Fruit fly (Drosophila melanogaster) whole organism, embryonic: Measurements from ENCODE around the gene CG12224.

ENCODE experiments used
- Abd-B ChIP-seq: fragments of 200-800 bp; sonication (Bioruptor generic); optimal IDR thresholded peaks from 2 replicates; lab custom pipeline; 2018; ENCODE audit warnings: missing biosample characterization, mild to moderate bottlenecking, missing genetic modification characterization, moderate library complexity
- Aef1 ChIP-seq: fragments of 200-800 bp; sonication (Bioruptor generic); IDR thresholded peaks from 3 replicates; pipeline ENCODE4 v1.3.6; 2022; ENCODE audit warnings: missing biosample characterization, missing genetic modification characterization
- BEAF-32 ChIP-seq: fragments of 200-800 bp; sonication (Bioruptor generic); optimal IDR thresholded peaks from 3 replicates; lab custom pipeline; 2017; ENCODE audit warnings: missing biosample characterization, missing genetic modification characterization, mild to moderate bottlenecking, moderate library complexity, missing genetic modification reagents
- CG10267 ChIP-seq: fragments of 200-800 bp; sonication (Bioruptor generic); optimal IDR thresholded peaks from 2 replicates; lab custom pipeline; 2018; ENCODE audit warnings: missing biosample characterization, mild to moderate bottlenecking, missing genetic modification characterization, moderate library complexity
- CG11456 ChIP-seq: fragments of 200-800 bp; sonication (Bioruptor generic); IDR thresholded peaks from 3 replicates; pipeline ENCODE4 v1.3.6; 2022; ENCODE audit warnings: missing biosample characterization, missing genetic modification characterization
- CG12219 ChIP-seq: fragments of 200-800 bp; sonication (Bioruptor generic); optimal IDR thresholded peaks from 3 replicates; lab custom pipeline; 2018; ENCODE audit warnings: missing biosample characterization, mild to moderate bottlenecking, missing genetic modification characterization
- CG12236 ChIP-seq: fragments of 200-800 bp; sonication (Bioruptor generic); optimal IDR thresholded peaks from 2 replicates; lab custom pipeline; 2016; ENCODE audit warnings: missing biosample characterization, missing genetic modification characterization
- CG13123 ChIP-seq: fragments of 200-800 bp; sonication (Bioruptor generic); optimal IDR thresholded peaks from 2 replicates; lab custom pipeline; 2016; ENCODE audit warnings: missing biosample characterization, missing genetic modification characterization
- CG13775 ChIP-seq: fragments of 200-800 bp; sonication (Bioruptor generic); optimal IDR thresholded peaks from 3 replicates; lab custom pipeline; 2017; ENCODE audit warnings: missing biosample characterization, mild to moderate bottlenecking, missing genetic modification characterization
- CG14860 ChIP-seq: fragments of 200-800 bp; sonication (Bioruptor generic); IDR thresholded peaks from 3 replicates; pipeline ENCODE4 v1.3.6; 2022; ENCODE audit warnings: missing biosample characterization, missing genetic modification characterization; ENCODE audit not compliant: partially characterized antibody
- CG15269 ChIP-seq: fragments of 200-800 bp; sonication (Bioruptor generic); optimal IDR thresholded peaks from 2 replicates; lab custom pipeline; 2018; ENCODE audit warnings: missing biosample characterization, mild to moderate bottlenecking, missing genetic modification characterization, moderate library complexity
- CG2116 ChIP-seq: fragments of 200-800 bp; sonication (Bioruptor generic); optimal IDR thresholded peaks from 3 replicates; lab custom pipeline; 2018; ENCODE audit warnings: missing biosample characterization, mild to moderate bottlenecking, missing genetic modification characterization
- CG7745 ChIP-seq: fragments of 200-800 bp; sonication (Bioruptor generic); optimal IDR thresholded peaks from 2 replicates; lab custom pipeline; 2018; ENCODE audit warnings: missing biosample characterization, mild to moderate bottlenecking, missing genetic modification characterization, moderate library complexity
- CG8089 ChIP-seq: fragments of 200-800 bp; sonication (Bioruptor generic); optimal IDR thresholded peaks from 3 replicates; lab custom pipeline; 2016; ENCODE audit warnings: missing biosample characterization, missing genetic modification characterization
- CG9215 ChIP-seq: fragments of 200-800 bp; sonication (Bioruptor generic); IDR thresholded peaks from 2 replicates; pipeline ENCODE4 v1.3.6; 2022; ENCODE audit warnings: missing biosample characterization, missing genetic modification characterization
- D ChIP-seq, 2 experiments: fragments of 200-800 bp in 1 of 2; fragments of >200 bp in 1 of 2; sonication (Bioruptor generic) in 1 of 2; optimal IDR thresholded peaks; 2 replicates in 1 of 2; 3 replicates in 1 of 2; lab custom pipeline; 2017; ENCODE audit warnings: mild to moderate bottlenecking in 1 of 2, missing biosample characterization in 1 of 2, missing genetic modification characterization in 1 of 2, missing genetic modification reagents in 1 of 2
- Dad ChIP-seq: fragments of 200-800 bp; sonication (Bioruptor generic); optimal IDR thresholded peaks from 3 replicates; lab custom pipeline; 2016; ENCODE audit warnings: missing biosample characterization, missing genetic modification characterization
- Dbx ChIP-seq: fragments of 200-800 bp; sonication (Bioruptor generic); IDR thresholded peaks from 3 replicates; pipeline ENCODE4 v1.3.6; 2022; ENCODE audit warnings: missing biosample characterization, missing genetic modification characterization
- Fer1 ChIP-seq: fragments of 200-800 bp; sonication (Bioruptor generic); optimal IDR thresholded peaks from 2 replicates; lab custom pipeline; 2017; ENCODE audit warnings: missing biosample characterization, mild to moderate bottlenecking, missing genetic modification characterization
- Gsc ChIP-seq: fragments of 200-800 bp; sonication (Bioruptor generic); IDR thresholded peaks from 2 replicates; pipeline ENCODE4 v1.3.6; 2022; ENCODE audit warnings: missing biosample characterization, missing genetic modification characterization
- HHEX ChIP-seq: fragments of 200-800 bp; sonication (Bioruptor generic); optimal IDR thresholded peaks from 3 replicates; lab custom pipeline; 2017; ENCODE audit warnings: missing biosample characterization, mild to moderate bottlenecking, missing genetic modification characterization, missing genetic modification reagents
- MESR4 ChIP-seq: fragments of 200-800 bp; sonication (Bioruptor generic); optimal IDR thresholded peaks from 2 replicates; lab custom pipeline; 2018; ENCODE audit warnings: missing biosample characterization, mild to moderate bottlenecking, missing genetic modification characterization, moderate library complexity
- Nf-YA ChIP-seq: fragments of 200-800 bp; sonication (Bioruptor generic); IDR thresholded peaks from 2 replicates; pipeline ENCODE4 v1.3.6; 2022; ENCODE audit warnings: missing biosample characterization, missing genetic modification characterization
- Oaz ChIP-seq: fragments of 200-800 bp; sonication (Bioruptor generic); IDR thresholded peaks from 2 replicates; pipeline ENCODE4 v1.3.6; 2022; ENCODE audit warnings: missing biosample characterization, missing genetic modification characterization
- PHDP ChIP-seq: fragments of 200-800 bp; sonication (Bioruptor generic); optimal IDR thresholded peaks from 3 replicates; lab custom pipeline; 2018; ENCODE audit warnings: missing biosample characterization, mild to moderate bottlenecking, missing genetic modification characterization, moderate library complexity
- Scr ChIP-seq: fragments of 200-800 bp; sonication (Bioruptor generic); IDR thresholded peaks from 2 replicates; pipeline ENCODE4 v1.3.6; 2022; ENCODE audit warnings: missing biosample characterization, missing genetic modification characterization; ENCODE audit not compliant: partially characterized antibody
- TFAM ChIP-seq: fragments of 200-800 bp; sonication (Bioruptor generic); optimal IDR thresholded peaks from 2 replicates; lab custom pipeline; 2017; ENCODE audit warnings: missing biosample characterization, missing genetic modification characterization, inconsistent platforms
- Taf1 ChIP-seq: fragments of 200-800 bp; sonication (Bioruptor generic); IDR thresholded peaks from 2 replicates; pipeline ENCODE4 v1.3.6; 2022; ENCODE audit warnings: missing biosample characterization, missing genetic modification characterization
- ab ChIP-seq: fragments of 200-800 bp; sonication (Bioruptor generic); optimal IDR thresholded peaks from 2 replicates; lab custom pipeline; 2016; ENCODE audit warnings: missing biosample characterization, missing genetic modification characterization
- br ChIP-seq: fragments of >200 bp; optimal IDR thresholded peaks from 2 replicates; lab custom pipeline; 2017
- ci ChIP-seq: fragments of 200-800 bp; sonication (Bioruptor generic); IDR thresholded peaks from 3 replicates; pipeline ENCODE4 v1.3.6; 2022; ENCODE audit warnings: missing biosample characterization, missing genetic modification characterization
- croc ChIP-seq: fragments of 200-800 bp; sonication (Bioruptor generic); conservative IDR thresholded peaks from 3 replicates; pipeline ENCODE4 v1.3.6; 2022; ENCODE audit warnings: missing biosample characterization, missing genetic modification characterization
- dm ChIP-seq: fragments of 200-800 bp; sonication (Bioruptor generic); optimal IDR thresholded peaks from 3 replicates; lab custom pipeline; 2016; ENCODE audit warnings: missing biosample characterization, missing genetic modification characterization
- fd3F ChIP-seq: fragments of 200-800 bp; sonication (Bioruptor generic); optimal IDR thresholded peaks from 2 replicates; lab custom pipeline; 2018; ENCODE audit warnings: missing biosample characterization, mild to moderate bottlenecking, missing genetic modification characterization, moderate library complexity
- grn ChIP-seq: fragments of 200-800 bp; sonication (Bioruptor generic); optimal IDR thresholded peaks from 3 replicates; lab custom pipeline; 2017; ENCODE audit warnings: missing biosample characterization, missing genetic modification characterization
- ham ChIP-seq: fragments of 200-800 bp; sonication (Bioruptor generic); IDR thresholded peaks from 2 replicates; pipeline ENCODE4 v1.3.6; 2022; ENCODE audit warnings: missing biosample characterization, missing genetic modification characterization
- hkb ChIP-seq, 2 experiments: fragments of 200-800 bp in 1 of 2; fragments of >200 bp in 1 of 2; sonication (Bioruptor generic) in 1 of 2; IDR thresholded peaks in 1 of 2; optimal IDR thresholded peaks in 1 of 2; 2 replicates each; pipeline versions ENCODE4 v1.3.6 to Lab custom; 2017 to 2022; ENCODE audit warnings: missing biosample characterization in 1 of 2, missing genetic modification characterization in 1 of 2
- lov ChIP-seq, 2 experiments: fragments of 200-800 bp in 1 of 2; fragments of >200 bp in 1 of 2; sonication (Bioruptor generic) in 1 of 2; IDR thresholded peaks in 1 of 2; optimal IDR thresholded peaks in 1 of 2; 2 replicates in 1 of 2; 3 replicates in 1 of 2; pipeline versions ENCODE4 v1.3.6 to Lab custom; 2017 to 2022; ENCODE audit warnings: missing biosample characterization in 1 of 2, missing genetic modification characterization in 1 of 2
- nom ChIP-seq: fragments of 200-800 bp; sonication (Bioruptor generic); optimal IDR thresholded peaks from 2 replicates; lab custom pipeline; 2017; ENCODE audit warnings: missing biosample characterization, missing genetic modification characterization, mild to moderate bottlenecking, moderate library complexity, missing genetic modification reagents
- onecut ChIP-seq: fragments of 200-800 bp; sonication (Bioruptor generic); IDR thresholded peaks from 2 replicates; pipeline ENCODE4 v1.3.6; 2022; ENCODE audit warnings: missing biosample characterization, missing genetic modification characterization
- pita ChIP-seq: fragments of 200-800 bp; sonication (Bioruptor generic); optimal IDR thresholded peaks from 2 replicates; lab custom pipeline; 2017; ENCODE audit warnings: missing biosample characterization, mild to moderate bottlenecking, missing genetic modification characterization
- repo ChIP-seq: fragments of 200-800 bp; sonication (Bioruptor generic); optimal IDR thresholded peaks from 2 replicates; lab custom pipeline; 2016; ENCODE audit warnings: missing biosample characterization, missing genetic modification characterization
- sisA ChIP-seq: fragments of 200-800 bp; sonication (Bioruptor generic); IDR thresholded peaks from 2 replicates; pipeline ENCODE4 v1.3.6; 2022; ENCODE audit warnings: missing biosample characterization, missing genetic modification characterization
- sna ChIP-seq: fragments of 200-800 bp; sonication (Bioruptor generic); IDR thresholded peaks from 2 replicates; pipeline ENCODE4 v1.3.6; 2022; ENCODE audit warnings: missing biosample characterization, missing genetic modification characterization; ENCODE audit not compliant: partially characterized antibody
- tio ChIP-seq: fragments of 200-800 bp; sonication (Bioruptor generic); optimal IDR thresholded peaks from 2 replicates; lab custom pipeline; 2017; ENCODE audit warnings: missing biosample characterization, missing genetic modification characterization, inconsistent platforms
- trh ChIP-seq: fragments of 200-800 bp; sonication (Bioruptor generic); optimal IDR thresholded peaks from 2 replicates; lab custom pipeline; 2016; ENCODE audit warnings: missing biosample characterization, missing genetic modification characterization
- vfl ChIP-seq: fragments of 200-800 bp; sonication (Bioruptor generic); optimal IDR thresholded peaks from 2 replicates; lab custom pipeline; 2016; ENCODE audit warnings: missing biosample characterization, missing genetic modification characterization
- zen2 ChIP-seq: fragments of 200-800 bp; sonication (Bioruptor generic); IDR thresholded peaks from 3 replicates; pipeline ENCODE4 v1.3.6; 2022; ENCODE audit warnings: missing biosample characterization, missing genetic modification characterization; ENCODE audit not compliant: partially characterized antibody
- zfh1 ChIP-seq: fragments of 200-800 bp; sonication (Bioruptor generic); IDR thresholded peaks from 3 replicates; pipeline ENCODE4 v1.3.6; 2022; ENCODE audit warnings: missing biosample characterization, missing genetic modification characterization

The CG12224 gene

DNA sequence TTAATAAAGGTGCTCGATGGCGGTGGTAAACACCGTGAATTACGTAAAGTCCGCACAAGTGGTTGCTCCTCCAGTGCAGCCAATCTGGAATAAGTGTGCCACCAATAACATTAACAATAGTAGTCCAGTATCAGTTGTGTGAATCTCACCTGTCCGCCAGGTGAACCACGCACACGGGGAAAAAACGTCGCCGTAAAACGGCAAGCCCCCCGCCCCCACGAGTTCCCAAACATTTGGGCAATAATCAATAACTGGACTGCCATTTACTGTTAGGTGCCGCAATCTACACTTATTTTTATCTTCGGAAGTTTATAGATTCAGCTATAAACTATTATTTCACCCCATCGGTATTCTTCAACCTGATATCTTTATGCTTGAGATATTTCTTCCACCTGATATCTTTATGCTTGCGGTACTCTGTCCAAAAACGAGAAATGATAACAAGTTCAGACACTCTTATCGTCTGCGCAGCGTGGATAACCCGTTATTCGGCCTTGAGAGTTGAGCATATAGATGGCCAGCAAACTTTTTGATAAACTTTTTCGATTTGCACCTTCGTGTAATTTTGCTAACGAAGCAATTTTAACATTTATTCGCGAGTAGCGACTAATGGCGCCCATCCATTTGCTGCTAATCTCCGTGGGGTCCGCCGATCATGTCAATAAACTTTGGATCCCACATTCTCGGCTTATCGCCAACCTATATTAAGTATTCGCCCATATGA lies 13.7 kb downstream of the CG12224 start (continued):
- TF ChIP-seq Dbx (GFP tag; lab: Robert Waterston, UW) (no peak), Fer1 (GFP tag; lab: Kevin White, UChicago) (no peak), zen2 (GFP tag; lab: Robert Waterston, UW) (no peak), Scr (GFP tag; lab: Robert Waterston, UW) (no peak), CG13123 (GFP tag; lab: Kevin White, UChicago) (no peak), CG11456 (GFP tag; lab: Robert Waterston, UW) (no peak), onecut (GFP tag; lab: Robert Waterston, UW) (peak; percentile 86), Gsc (no peak), ci (GFP tag; lab: Robert Waterston, UW) (0 out of 3 replicates have a peak, but pooled peaks have one; percentile 6), CG14860 (GFP tag; lab: Robert Waterston, UW) (no peak), CG12219 (GFP tag; lab: Kevin White, UChicago) (no peak), ab (GFP tag; lab: Kevin White, UChicago) (no peak), Nf-YA (GFP tag; lab: Robert Waterston, UW) (no peak), CG2116 (GFP tag; lab: Kevin White, UChicago) (no peak), HHEX (GFP tag; lab: Kevin White, UChicago) (no peak), Dad (no peak), ham (GFP tag; lab: Robert Waterston, UW) (no peak), CG8089 (GFP tag; lab: Kevin White, UChicago) (no peak), sna (GFP tag; lab: Robert Waterston, UW) (no peak), Aef1 (GFP tag; lab: Robert Waterston, UW) (no peak), MESR4 (GFP tag; lab: Kevin White, UChicago) (no peak), Oaz (GFP tag; lab: Robert Waterston, UW) (no peak), nom (GFP tag; lab: Kevin White, UChicago) (peak; percentile 6), dm (GFP tag; lab: Kevin White, UChicago) (no peak), hkb (optimal IDR thresholded peaks at IDR 0.05; lab: Kevin White, UChicago) (no peak), hkb (GFP tag; IDR thresholded peaks at IDR 0.05; lab: Robert Waterston, UW) (no peak), croc (GFP tag; lab: Robert Waterston, UW) (no peak), br (lab: Kevin White, UChicago) (no peak), Taf1 (no peak), CG12236 (GFP tag; lab: Kevin White, UChicago) (no peak), CG13775 (GFP tag; lab: Kevin White, UChicago) (no peak), grn (GFP tag; lab: Kevin White, UChicago) (peak; percentile 66), BEAF-32 (no peak), TFAM (GFP tag; lab: Kevin White, UChicago) (no peak), tio (GFP tag; lab: Kevin White, UChicago) (no peak), pita (no peak), sisA (no peak), Abd-B (GFP tag; lab: Kevin White, UChicago) (no peak), vfl (GFP tag; lab: Kevin White, UChicago) (no peak), PHDP (tag; lab: Kevin White, UChicago) (peak; percentile 24), trh (GFP tag; lab: Kevin White, UChicago) (no peak), CG7745 (tag; lab: Kevin White, UChicago) (no peak), CG9215 (no peak), lov (optimal IDR thresholded peaks at IDR 0.05; lab: Kevin White, UChicago) (no peak), lov (GFP tag; IDR thresholded peaks at IDR 0.05; lab: Robert Waterston, UW) (no peak), fd3F (GFP tag; lab: Kevin White, UChicago) (no peak), D (optimal IDR thresholded peaks at IDR 0.05; lab: Kevin White, UChicago) (no peak), D (GFP tag; optimal IDR thresholded peaks at IDR 0.05; lab: Kevin White, UChicago) (no peak), CG15269 (tag; lab: Kevin White, UChicago) (peak; percentile 9), zfh1 (GFP tag; lab: Robert Waterston, UW) (no peak), CG10267 (no peak), repo (GFP tag; lab: Kevin White, UChicago) (no peak)
